Worm (Caenorhabditis elegans) whole organism, mixed stage, embryonic: ENCODE measurements around the gene nhr-1.

Experiments used
- M03D4.4 ChIP-seq: sonication (generic microtip); optimal IDR thresholded peaks from 2 replicates; lab custom pipeline; 2017; ENCODE audit warnings: mild to moderate bottlenecking, missing genetic modification characterization, missing compliant biosample characterization
- bed-3 ChIP-seq: fragments of 200-800 bp; sonication (Bioruptor generic); optimal IDR thresholded peaks from 3 replicates; lab custom pipeline; 2018; ENCODE audit warnings: mild to moderate bottlenecking, missing genetic modification characterization, moderate library complexity, missing compliant biosample characterization
- blmp-1 ChIP-seq: fragments of 150-350 bp; optimal IDR thresholded peaks from 2 replicates; lab custom pipeline; 2014; ENCODE audit warnings: missing biosample characterization, missing genetic modification characterization
- ceh-39 ChIP-seq: fragments of 150-350 bp; optimal IDR thresholded peaks from 2 replicates; lab custom pipeline; 2014; ENCODE audit warnings: missing biosample characterization, missing genetic modification characterization
- ceh-83 ChIP-seq: fragments of 200-800 bp; sonication (Bioruptor generic); optimal IDR thresholded peaks from 2 replicates; lab custom pipeline; 2018; ENCODE audit warnings: mild to moderate bottlenecking, missing genetic modification characterization, missing compliant biosample characterization
- ces-1 ChIP-seq: fragments of 150-350 bp; optimal IDR thresholded peaks from 2 replicates; lab custom pipeline; 2014; ENCODE audit warnings: missing biosample characterization, missing genetic modification reagents, missing genetic modification characterization
- drap-1 ChIP-seq: fragments of 200-800 bp; sonication (Bioruptor generic); optimal IDR thresholded peaks from 3 replicates; lab custom pipeline; 2018; ENCODE audit warnings: mild to moderate bottlenecking, missing genetic modification characterization, missing compliant biosample characterization
- elt-1 ChIP-seq: sonication (generic microtip); optimal IDR thresholded peaks from 2 replicates; lab custom pipeline; 2017; ENCODE audit warnings: missing genetic modification characterization, mild to moderate bottlenecking, missing compliant biosample characterization, antibody characterized with exemption, moderate library complexity, borderline replicate concordance; ENCODE audit not compliant: insufficient read depth
- elt-3 ChIP-seq: fragments of 150-350 bp; optimal IDR thresholded peaks from 2 replicates; lab custom pipeline; 2014; ENCODE audit warnings: missing biosample characterization, missing genetic modification characterization
- flh-1 ChIP-seq: fragments of 200-800 bp; sonication (Bioruptor generic); optimal IDR thresholded peaks from 2 replicates; lab custom pipeline; 2018; ENCODE audit warnings: mild to moderate bottlenecking, missing genetic modification characterization, moderate library complexity, missing compliant biosample characterization
- hlh-1 ChIP-seq: fragments of 150-350 bp; optimal IDR thresholded peaks from 2 replicates; lab custom pipeline; 2014; ENCODE audit warnings: missing biosample characterization, missing genetic modification reagents, missing genetic modification characterization
- lin-13 ChIP-seq: fragments of 150-350 bp; optimal IDR thresholded peaks from 2 replicates; lab custom pipeline; 2014; ENCODE audit warnings: missing biosample characterization, missing genetic modification characterization
- lin-32 ChIP-seq: fragments of 200-800 bp; sonication (Bioruptor generic); optimal IDR thresholded peaks from 2 replicates; lab custom pipeline; 2018; ENCODE audit warnings: mild to moderate bottlenecking, missing genetic modification characterization, missing compliant biosample characterization
- lsy-2 ChIP-seq: fragments of 150-350 bp; optimal IDR thresholded peaks from 2 replicates; lab custom pipeline; 2014; ENCODE audit warnings: missing biosample characterization, missing genetic modification characterization
- mab-5 ChIP-seq: fragments of 150-350 bp; optimal IDR thresholded peaks from 2 replicates; lab custom pipeline; 2014; ENCODE audit warnings: missing biosample characterization, missing genetic modification characterization
- mep-1 ChIP-seq: fragments of 150-350 bp; optimal IDR thresholded peaks from 2 replicates; lab custom pipeline; 2017; ENCODE audit warnings: missing biosample characterization, missing genetic modification reagents, missing genetic modification characterization, inconsistent platforms
- mls-2 ChIP-seq: sonication (generic microtip); optimal IDR thresholded peaks from 2 replicates; lab custom pipeline; 2016; ENCODE audit warnings: mild to moderate bottlenecking, missing genetic modification characterization, moderate library complexity, missing compliant biosample characterization
- nhr-2 ChIP-seq: fragments of 150-350 bp; optimal IDR thresholded peaks from 2 replicates; lab custom pipeline; 2014; ENCODE audit warnings: missing biosample characterization, missing genetic modification characterization
- nhr-237 ChIP-seq: fragments of 150-350 bp; optimal IDR thresholded peaks from 2 replicates; lab custom pipeline; 2014; ENCODE audit warnings: missing biosample characterization, missing genetic modification characterization
- nhr-28 ChIP-seq: fragments of 150-350 bp; optimal IDR thresholded peaks from 2 replicates; lab custom pipeline; 2014; ENCODE audit warnings: missing biosample characterization, missing genetic modification characterization
- nhr-76 ChIP-seq: sonication (generic microtip); optimal IDR thresholded peaks from 2 replicates; lab custom pipeline; 2017; ENCODE audit warnings: missing biosample characterization, missing genetic modification characterization
- pha-4 ChIP-seq: fragments of 150-350 bp; optimal IDR thresholded peaks from 2 replicates; lab custom pipeline; 2018; ENCODE audit warnings: missing biosample characterization, missing genetic modification reagents, missing genetic modification characterization
- sem-2 ChIP-seq: fragments of 200-800 bp; sonication (Bioruptor generic); optimal IDR thresholded peaks from 2 replicates; lab custom pipeline; 2018; ENCODE audit warnings: mild to moderate bottlenecking, missing genetic modification characterization, missing compliant biosample characterization
- sptf-1 ChIP-seq: sonication (generic microtip); optimal IDR thresholded peaks from 2 replicates; lab custom pipeline; 2017; ENCODE audit warnings: mild to moderate bottlenecking, missing genetic modification characterization, moderate library complexity, missing compliant biosample characterization
- tbx-8 ChIP-seq: fragments of 200-800 bp; sonication (Bioruptor generic); optimal IDR thresholded peaks from 2 replicates; lab custom pipeline; 2018; ENCODE audit warnings: mild to moderate bottlenecking, missing genetic modification characterization, moderate library complexity, missing compliant biosample characterization
- unc-120 ChIP-seq: sonication (generic microtip); optimal IDR thresholded peaks from 2 replicates; lab custom pipeline; 2017; ENCODE audit warnings: missing genetic modification characterization, missing compliant biosample characterization; ENCODE audit not compliant: poor library complexity, severe bottlenecking
- unc-39 ChIP-seq: fragments of 150-350 bp; optimal IDR thresholded peaks from 2 replicates; lab custom pipeline; 2014; ENCODE audit warnings: missing biosample characterization, missing genetic modification characterization
- unc-62 ChIP-seq: fragments of 150-350 bp; optimal IDR thresholded peaks from 2 replicates; lab custom pipeline; 2014; ENCODE audit warnings: missing biosample characterization, missing genetic modification reagents, missing genetic modification characterization

Gene nhr-1

ce11 chrX:17517872-17518271, 4.0 kb downstream of the nhr-1 start:
- no peak for TF ChIP-seq sptf-1
- no peak for TF ChIP-seq flh-1 (GFP tag; lab: Kevin White, UChicago)
- TF ChIP-seq mep-1 (tag; lab: Kevin White, UChicago), result no peak
- no peak for TF ChIP-seq unc-120 (tag; lab: Kevin White, UChicago)
- no peak for TF ChIP-seq ceh-83 (GFP tag; lab: Kevin White, UChicago)
- TF ChIP-seq lsy-2 (tag; lab: Kevin White, UChicago), result no peak
- no peak for TF ChIP-seq mab-5 (tag; lab: Kevin White, UChicago)
- TF ChIP-seq tbx-8 (GFP tag; lab: Kevin White, UChicago), result no peak
- no peak for TF ChIP-seq blmp-1 (tag; lab: Kevin White, UChicago)
- TF ChIP-seq hlh-1 (tag; lab: Kevin White, UChicago), result no peak
- TF ChIP-seq unc-39, result no peak
- TF ChIP-seq nhr-237, result no peak
- no peak for TF ChIP-seq nhr-28 (tag; lab: Kevin White, UChicago)
- no peak for TF ChIP-seq M03D4.4 (tag; lab: Kevin White, UChicago)
- TF ChIP-seq sem-2 (GFP tag; lab: Kevin White, UChicago), result no peak
- no peak for TF ChIP-seq nhr-76 (tag; lab: Kevin White, UChicago)
- TF ChIP-seq unc-62, result no peak
- TF ChIP-seq nhr-2 (tag; lab: Kevin White, UChicago), result no peak
- no peak for TF ChIP-seq pha-4 (tag; lab: Kevin White, UChicago)

ce11 chrX:17518293-17518692, 4.4 kb downstream of the nhr-1 start:
- no peak for TF ChIP-seq nhr-28 (tag; lab: Kevin White, UChicago)
- no peak for TF ChIP-seq unc-39

- peak; percentile 39 for TF ChIP-seq M03D4.4 (tag; lab: Kevin White, UChicago)
- no peak for TF ChIP-seq elt-3 (tag; lab: Kevin White, UChicago)
- TF ChIP-seq ces-1 (GFP tag; lab: Kevin White, UChicago), result peak; percentile 8
These were observed 5.6 kb downstream of the nhr-1 start for ce11 chrX:17519476-17519875.

ce11 chrX:17521425-17521824, 7.6 kb downstream of the nhr-1 start:
- TF ChIP-seq ces-1 (GFP tag; lab: Kevin White, UChicago) (peak; percentile 69), elt-1 (tag; lab: Kevin White, UChicago) (no peak)

- TF ChIP-seq blmp-1 (tag; lab: Kevin White, UChicago), result no peak
- no peak for TF ChIP-seq flh-1 (GFP tag; lab: Kevin White, UChicago)
- no peak for TF ChIP-seq elt-3 (tag; lab: Kevin White, UChicago)
- no peak for TF ChIP-seq unc-120 (tag; lab: Kevin White, UChicago)
- TF ChIP-seq drap-1, result no peak
- TF ChIP-seq lin-13, result no peak
- TF ChIP-seq lsy-2 (tag; lab: Kevin White, UChicago), result no peak
- no peak for TF ChIP-seq nhr-237
- TF ChIP-seq ceh-83 (GFP tag; lab: Kevin White, UChicago), result no peak
- TF ChIP-seq elt-1 (tag; lab: Kevin White, UChicago), result no peak
- no peak for TF ChIP-seq bed-3
- no peak for TF ChIP-seq hlh-1 (tag; lab: Kevin White, UChicago)
- no peak for TF ChIP-seq nhr-28 (tag; lab: Kevin White, UChicago)
- no peak for TF ChIP-seq ceh-39 (tag; lab: Kevin White, UChicago)
- no peak for TF ChIP-seq mls-2 (tag; lab: Kevin White, UChicago)
- TF ChIP-seq nhr-76 (tag; lab: Kevin White, UChicago), result no peak
These were observed 13.5 kb downstream of the nhr-1 start for ce11 chrX:17527377-17527776.

- TF ChIP-seq hlh-1 (tag; lab: Kevin White, UChicago) (peak; percentile 52), ceh-39 (tag; lab: Kevin White, UChicago) (no peak), unc-62 (peak; percentile 51), nhr-76 (tag; lab: Kevin White, UChicago) (no peak), drap-1 (no peak), lin-32 (GFP tag; lab: Kevin White, UChicago) (no peak), lin-13 (no peak)
- TF ChIP-seq, all 35 proteins: peak for 2
These were observed 14.2 kb downstream of the nhr-1 start, which contains the start of gene sup-10 for ce11 chrX:17528068-17528467. Gene sup-10 (plus strand): TSS chrX:17528344.
